Worm (Caenorhabditis elegans) whole organism, midembryonic: ENCODE results near the gene F32D8.4.

ENCODE experiments used
- T22C8.4 ChIP-seq: fragments of 200-800 bp; sonication (Bioruptor generic); IDR thresholded peaks from 2 replicates; pipeline ENCODE4 v1.3.6; 2022; ENCODE audit warnings: missing genetic modification characterization, missing compliant biosample characterization
- flt-1 ChIP-seq: fragments of 200-800 bp; sonication (Bioruptor generic); IDR thresholded peaks from 2 replicates; pipeline ENCODE4 v1.3.6; 2022; ENCODE audit warnings: missing genetic modification characterization, missing compliant biosample characterization

DNA sequence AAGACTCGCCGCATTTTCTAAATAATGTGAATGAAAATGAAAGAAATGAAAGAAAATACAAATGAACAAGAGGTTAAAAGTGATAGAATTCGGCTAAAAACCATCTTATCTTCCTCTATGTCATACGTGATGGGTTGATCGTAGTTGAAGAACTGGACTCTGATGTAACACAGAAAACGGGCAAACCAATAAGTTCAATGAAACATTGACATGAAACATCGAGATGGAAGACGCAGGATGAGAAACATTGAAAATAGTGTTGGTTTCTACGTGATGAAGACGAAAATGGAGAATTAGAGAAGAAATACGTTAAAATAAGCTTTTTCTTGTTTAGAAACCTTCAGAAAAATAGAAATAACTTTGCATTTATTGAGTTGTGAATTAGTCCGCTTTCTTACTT is 2.4 kb downstream of the F32D8.4 start, which contains the start of gene F32D8.12:
- TF ChIP-seq T22C8.4 (GFP tag; lab: Robert Waterston, UW) (no peak), flt-1 (no peak)
